Worm (Caenorhabditis elegans): Measurements from ENCODE around the gene ceh-38.
A peak's percentile ranks its signal among the peaks of the same experiment; 100 is the strongest.

- TF ChIP-seq elt-2 (tag; optimal IDR thresholded peaks at IDR 0.05) (peak; percentile 17), ceh-28 (tag; optimal IDR thresholded peaks at IDR 0.05) (no peak), ama-1 (optimal IDR thresholded peaks at IDR 0.05) (no peak), eor-1 (tag; optimal IDR thresholded peaks at IDR 0.05) (peak in 1 of 2 experiments; percentile 70), snpc-4 (tag; optimal IDR thresholded peaks at IDR 0.05) (peak; percentile 49), elt-3 (tag; optimal IDR thresholded peaks at IDR 0.05) (no peak), ztf-4 (tag; optimal IDR thresholded peaks at IDR 0.05) (no peak), elt-1 (tag; optimal IDR thresholded peaks at IDR 0.05) (no peak)
Measured at ce11 chrII:6913309-6913708, 38.0 kb upstream of the ceh-38 start, which contains the start of gene cyn-10.

Data from whole organism, L3 larva.